Worm (Caenorhabditis elegans): ENCODE data around the gene Y26G10.4.

Y26G10.4 gene

ce11 chrV:17668531-17668930, 30.5 kb downstream of the Y26G10.4 start, which contains the start of gene str-89:
Gene str-89 (plus strand): TSS chrV:17668831.
- TF ChIP-seq mdl-1 (tag; optimal IDR thresholded peaks at IDR 0.05): no peak
- TF ChIP-seq egl-5 (tag; optimal IDR thresholded peaks at IDR 0.05): no peak
- TF ChIP-seq egl-27 (tag; optimal IDR thresholded peaks at IDR 0.05): no peak
- no peak for TF ChIP-seq daf-12 (tag; optimal IDR thresholded peaks at IDR 0.05)
- TF ChIP-seq nhr-237 (tag; optimal IDR thresholded peaks at IDR 0.05): no peak
- TF ChIP-seq ceh-28 (tag; optimal IDR thresholded peaks at IDR 0.05): no peak
- no peak for TF ChIP-seq lin-15B (tag; optimal IDR thresholded peaks at IDR 0.05)
- no peak for TF ChIP-seq nhr-12 (tag; optimal IDR thresholded peaks at IDR 0.05)
- TF ChIP-seq ztf-11 (tag; optimal IDR thresholded peaks at IDR 0.05): no peak
- no peak for TF ChIP-seq ceh-16 (tag; optimal IDR thresholded peaks at IDR 0.05)
- no peak for TF ChIP-seq unc-39 (tag; optimal IDR thresholded peaks at IDR 0.05)
- no peak for TF ChIP-seq fkh-10 (GFP tag; optimal IDR thresholded peaks at IDR 0.05)

- TF ChIP-seq ztf-4 (tag; optimal IDR thresholded peaks at IDR 0.05) (no peak), nhr-43 (tag; optimal IDR thresholded peaks at IDR 0.05; ENCODE audit: poor library complexity, severe bottlenecking) (no peak), nhr-67 (tag; optimal IDR thresholded peaks at IDR 0.05) (no peak)
Observed at ce11 chrV:17667676-17668075, 31.3 kb downstream of the Y26G10.4 start, which contains the start of gene F59A1.12. Gene F59A1.12 (minus strand): TSS chrV:17667776.

- TF ChIP-seq ztf-11 (tag; optimal IDR thresholded peaks at IDR 0.05): no peak
- TF ChIP-seq ceh-16 (tag; optimal IDR thresholded peaks at IDR 0.05): no peak
- TF ChIP-seq egl-27 (tag; optimal IDR thresholded peaks at IDR 0.05): no peak
- no peak for TF ChIP-seq nhr-76 (tag; optimal IDR thresholded peaks at IDR 0.05)
- no peak for TF ChIP-seq egl-5 (tag; optimal IDR thresholded peaks at IDR 0.05)
Observed at ce11 chrV:17665906-17666305, 33.1 kb downstream of the Y26G10.4 start, which contains the start of gene F59A1.11. Gene F59A1.11 (minus strand): TSS chrV:17666006.

- TF ChIP-seq sea-2 (GFP tag; optimal IDR thresholded peaks at IDR 0.05): no peak
- no peak for TF ChIP-seq fkh-2 (tag; optimal IDR thresholded peaks at IDR 0.05)
- TF ChIP-seq egl-5 (tag; optimal IDR thresholded peaks at IDR 0.05): no peak
- no peak for TF ChIP-seq ceh-16 (tag; optimal IDR thresholded peaks at IDR 0.05)
- TF ChIP-seq ztf-4 (tag; optimal IDR thresholded peaks at IDR 0.05): no peak
- TF ChIP-seq nhr-77 (tag; optimal IDR thresholded peaks at IDR 0.05): no peak
- no peak for TF ChIP-seq eor-1 (tag; optimal IDR thresholded peaks at IDR 0.05)
- no peak for TF ChIP-seq daf-12 (tag; optimal IDR thresholded peaks at IDR 0.05)
- no peak for TF ChIP-seq pqm-1 (tag; optimal IDR thresholded peaks at IDR 0.05)
- TF ChIP-seq ceh-28 (tag; optimal IDR thresholded peaks at IDR 0.05): no peak
- no peak for TF ChIP-seq ama-1 (optimal IDR thresholded peaks at IDR 0.05)
- no peak for TF ChIP-seq lsy-12 (tag; optimal IDR thresholded peaks at IDR 0.05)
- no peak for TF ChIP-seq nhr-67 (tag; optimal IDR thresholded peaks at IDR 0.05)
- no peak for TF ChIP-seq nhr-237 (tag; optimal IDR thresholded peaks at IDR 0.05)
- TF ChIP-seq R02D3.7 (tag; optimal IDR thresholded peaks at IDR 0.05): no peak
- TF ChIP-seq zag-1 (tag; optimal IDR thresholded peaks at IDR 0.05): no peak
- no peak for TF ChIP-seq fos-1 (tag; optimal IDR thresholded peaks at IDR 0.05)
- no peak for TF ChIP-seq aly-2 (tag; optimal IDR thresholded peaks at IDR 0.05)
- TF ChIP-seq nhr-23 (tag; optimal IDR thresholded peaks at IDR 0.05): no peak
- no peak for TF ChIP-seq mml-1 (tag; optimal IDR thresholded peaks at IDR 0.05)
Observed at ce11 chrV:17664367-17664766, 34.6 kb downstream of the Y26G10.4 start.

- peak; percentile 96 for TF ChIP-seq elt-2 (tag; optimal IDR thresholded peaks at IDR 0.05)
- TF ChIP-seq ceh-9 (tag; optimal IDR thresholded peaks at IDR 0.05): no peak
- no peak for TF ChIP-seq lin-15B (tag; optimal IDR thresholded peaks at IDR 0.05)
- TF ChIP-seq nfya-1 (tag; optimal IDR thresholded peaks at IDR 0.05; ENCODE audit: insufficient read depth): no peak
- TF ChIP-seq pha-4 (tag; optimal IDR thresholded peaks at IDR 0.05): no peak
- no peak for TF ChIP-seq jun-1 (tag; optimal IDR thresholded peaks at IDR 0.05)
- no peak for TF ChIP-seq mdl-1 (tag; optimal IDR thresholded peaks at IDR 0.05)
- no peak for TF ChIP-seq nhr-237 (tag; optimal IDR thresholded peaks at IDR 0.05)
- no peak for TF ChIP-seq nhr-76 (tag; optimal IDR thresholded peaks at IDR 0.05)
- no peak for TF ChIP-seq R02D3.7 (tag; optimal IDR thresholded peaks at IDR 0.05)
- no peak for TF ChIP-seq hmg-11 (tag; optimal IDR thresholded peaks at IDR 0.05)
- TF ChIP-seq fkh-10 (GFP tag; optimal IDR thresholded peaks at IDR 0.05): no peak
- TF ChIP-seq pqm-1 (tag; optimal IDR thresholded peaks at IDR 0.05): peak; percentile 81
Observed at ce11 chrV:17662260-17662659, 36.7 kb downstream of the Y26G10.4 start.

All from whole organism, L3 larva.